Fruit fly (Drosophila melanogaster) whole organism, embryonic: ENCODE data around the gene sick.

Source experiments
- Bgb ChIP-seq: fragments of 200-800 bp; sonication (Bioruptor generic); IDR thresholded peaks from 2 replicates; pipeline ENCODE4 v1.3.6; 2022; ENCODE audit warnings: missing biosample characterization, missing genetic modification characterization; ENCODE audit not compliant: partially characterized antibody
- CG10431 ChIP-seq: fragments of 200-800 bp; sonication (Bioruptor generic); optimal IDR thresholded peaks from 3 replicates; lab custom pipeline; 2018; ENCODE audit warnings: missing biosample characterization, mild to moderate bottlenecking, missing genetic modification characterization
- CG10565 ChIP-seq: fragments of 200-800 bp; sonication (Bioruptor generic); optimal IDR thresholded peaks from 3 replicates; lab custom pipeline; 2016; ENCODE audit warnings: missing biosample characterization, mild to moderate bottlenecking, missing genetic modification characterization
- CG10654 ChIP-seq: fragments of 200-800 bp; sonication (Bioruptor generic); optimal IDR thresholded peaks from 2 replicates; lab custom pipeline; 2016; ENCODE audit warnings: missing biosample characterization, missing genetic modification characterization
- CG12155 ChIP-seq: fragments of 200-800 bp; sonication (Bioruptor generic); optimal IDR thresholded peaks from 3 replicates; lab custom pipeline; 2016; ENCODE audit warnings: missing biosample characterization, missing genetic modification characterization
- CG12659 ChIP-seq: fragments of 200-800 bp; sonication (Bioruptor generic); optimal IDR thresholded peaks from 3 replicates; lab custom pipeline; 2017; ENCODE audit warnings: mild to moderate bottlenecking, missing biosample characterization, missing genetic modification reagents, missing genetic modification characterization
- CG15479 ChIP-seq: fragments of 200-800 bp; sonication (Bioruptor generic); optimal IDR thresholded peaks from 3 replicates; lab custom pipeline; 2019; ENCODE audit warnings: missing biosample characterization, mild to moderate bottlenecking, missing genetic modification characterization, moderate library complexity
- CG15601 ChIP-seq: fragments of 200-800 bp; sonication (Bioruptor generic); optimal IDR thresholded peaks from 3 replicates; lab custom pipeline; 2019; ENCODE audit warnings: missing biosample characterization, mild to moderate bottlenecking, missing genetic modification characterization, moderate library complexity
- CG17361 ChIP-seq: fragments of 200-800 bp; sonication (Bioruptor generic); IDR thresholded peaks from 3 replicates; pipeline ENCODE4 v1.3.6; 2022; ENCODE audit warnings: missing biosample characterization, missing genetic modification characterization
- CG18619 ChIP-seq: fragments of 200-800 bp; sonication (Bioruptor generic); optimal IDR thresholded peaks from 3 replicates; lab custom pipeline; 2017; ENCODE audit warnings: missing biosample characterization, mild to moderate bottlenecking, missing genetic modification characterization
- CG2116 ChIP-seq: fragments of 200-800 bp; sonication (Bioruptor generic); optimal IDR thresholded peaks from 3 replicates; lab custom pipeline; 2018; ENCODE audit warnings: missing biosample characterization, mild to moderate bottlenecking, missing genetic modification characterization
- CG4282 ChIP-seq: fragments of 200-800 bp; sonication (Bioruptor generic); optimal IDR thresholded peaks from 2 replicates; lab custom pipeline; 2016; ENCODE audit warnings: missing biosample characterization, missing genetic modification characterization
- CG4360 ChIP-seq: fragments of 200-800 bp; sonication (Bioruptor generic); IDR thresholded peaks from 2 replicates; pipeline ENCODE4 v1.3.6; 2022; ENCODE audit warnings: missing biosample characterization, missing genetic modification characterization
- CG4424 ChIP-seq: fragments of 200-800 bp; sonication (Bioruptor generic); optimal IDR thresholded peaks from 3 replicates; lab custom pipeline; 2016; ENCODE audit warnings: missing biosample characterization, missing genetic modification characterization
- CG8281 ChIP-seq: fragments of 200-800 bp; sonication (Bioruptor generic); optimal IDR thresholded peaks from 2 replicates; lab custom pipeline; 2018; ENCODE audit warnings: missing biosample characterization, mild to moderate bottlenecking, missing genetic modification characterization, moderate library complexity
- CG8359 ChIP-seq: fragments of 200-800 bp; sonication (Bioruptor generic); optimal IDR thresholded peaks from 2 replicates; lab custom pipeline; 2017; ENCODE audit warnings: missing biosample characterization, mild to moderate bottlenecking, missing genetic modification characterization, borderline replicate concordance
- CG9797 ChIP-seq: fragments of 200-800 bp; sonication (Bioruptor generic); optimal IDR thresholded peaks from 3 replicates; lab custom pipeline; 2018; ENCODE audit warnings: missing biosample characterization, mild to moderate bottlenecking, missing genetic modification characterization
- CHES-1-like ChIP-seq: fragments of 200-800 bp; sonication (Bioruptor generic); optimal IDR thresholded peaks from 2 replicates; lab custom pipeline; 2016; ENCODE audit warnings: missing biosample characterization, missing genetic modification characterization
- Dip2 ChIP-seq: fragments of 200-800 bp; sonication (Bioruptor generic); IDR thresholded peaks from 2 replicates; pipeline ENCODE4 v1.3.6; 2022; ENCODE audit warnings: missing biosample characterization, missing genetic modification characterization
- Dp ChIP-seq: fragments of 200-800 bp; sonication (Bioruptor generic); optimal IDR thresholded peaks from 2 replicates; lab custom pipeline; 2018; ENCODE audit warnings: missing biosample characterization, mild to moderate bottlenecking, missing genetic modification characterization, moderate library complexity
- H15 ChIP-seq: fragments of 200-800 bp; sonication (Bioruptor generic); IDR thresholded peaks from 3 replicates; pipeline ENCODE4 v1.3.6; 2022; ENCODE audit warnings: missing biosample characterization, missing genetic modification characterization
- Nf-YA ChIP-seq: fragments of 200-800 bp; sonication (Bioruptor generic); IDR thresholded peaks from 2 replicates; pipeline ENCODE4 v1.3.6; 2022; ENCODE audit warnings: missing biosample characterization, missing genetic modification characterization
- Pdp1 ChIP-seq, 2 experiments: fragments of 200-800 bp; sonication (Bioruptor generic); optimal IDR thresholded peaks; 3 replicates each; lab custom pipeline; 2016; ENCODE audit warnings: missing biosample characterization in 2 of 2, missing genetic modification characterization in 2 of 2, mild to moderate bottlenecking in 1 of 2, moderate library complexity in 1 of 2
- Sry-δ ChIP-seq: fragments of 200-800 bp; sonication (Bioruptor generic); optimal IDR thresholded peaks from 2 replicates; lab custom pipeline; 2016; ENCODE audit warnings: missing biosample characterization, missing genetic modification characterization
- Ssrp ChIP-seq: fragments of 200-800 bp; sonication (Bioruptor generic); optimal IDR thresholded peaks from 2 replicates; lab custom pipeline; 2018; ENCODE audit warnings: missing biosample characterization, mild to moderate bottlenecking, missing genetic modification characterization, moderate library complexity
- TFAM ChIP-seq: fragments of 200-800 bp; sonication (Bioruptor generic); optimal IDR thresholded peaks from 2 replicates; lab custom pipeline; 2017; ENCODE audit warnings: missing biosample characterization, missing genetic modification characterization, inconsistent platforms
- Vsx1 ChIP-seq: fragments of 200-800 bp; sonication (Bioruptor generic); optimal IDR thresholded peaks from 2 replicates; lab custom pipeline; 2017; ENCODE audit warnings: missing biosample characterization, mild to moderate bottlenecking, missing genetic modification characterization, missing genetic modification reagents
- Xbp1 ChIP-seq: fragments of 200-800 bp; sonication (Bioruptor generic); optimal IDR thresholded peaks from 3 replicates; lab custom pipeline; 2016; ENCODE audit warnings: missing biosample characterization, mild to moderate bottlenecking, missing genetic modification characterization
- ac ChIP-seq: fragments of 200-800 bp; sonication (Bioruptor generic); optimal IDR thresholded peaks from 3 replicates; lab custom pipeline; 2017; ENCODE audit warnings: missing biosample characterization, mild to moderate bottlenecking, missing genetic modification characterization
- ato ChIP-seq: fragments of 200-800 bp; sonication (Bioruptor generic); IDR thresholded peaks from 2 replicates; pipeline ENCODE4 v1.3.6; 2022; ENCODE audit warnings: missing biosample characterization, missing genetic modification characterization; ENCODE audit not compliant: partially characterized antibody
- bbx ChIP-seq: fragments of 200-800 bp; sonication (Bioruptor generic); IDR thresholded peaks from 2 replicates; pipeline ENCODE4 v1.3.6; 2022; ENCODE audit warnings: missing biosample characterization, missing genetic modification characterization; ENCODE audit not compliant: partially characterized antibody
- bcd ChIP-seq: fragments of 200-800 bp; sonication (Bioruptor generic); optimal IDR thresholded peaks from 2 replicates; lab custom pipeline; 2017; ENCODE audit warnings: missing biosample characterization, mild to moderate bottlenecking, missing genetic modification characterization
- ems ChIP-seq: fragments of 200-800 bp; sonication (Bioruptor generic); optimal IDR thresholded peaks from 3 replicates; lab custom pipeline; 2016; ENCODE audit warnings: missing biosample characterization, missing genetic modification characterization
- gem ChIP-seq: fragments of 200-800 bp; sonication (Bioruptor generic); optimal IDR thresholded peaks from 2 replicates; lab custom pipeline; 2019; ENCODE audit warnings: missing biosample characterization, mild to moderate bottlenecking, missing genetic modification characterization, moderate library complexity
- gsb ChIP-seq: fragments of 200-800 bp; sonication (Bioruptor generic); IDR thresholded peaks from 2 replicates; pipeline ENCODE4 v1.3.6; 2022; ENCODE audit warnings: missing biosample characterization, missing genetic modification characterization
- jigr1 ChIP-seq: fragments of 200-800 bp; sonication (Bioruptor generic); IDR thresholded peaks from 3 replicates; pipeline ENCODE4 v1.3.6; 2022; ENCODE audit warnings: missing biosample characterization, missing genetic modification characterization
- knrl ChIP-seq: fragments of 200-800 bp; sonication (Bioruptor generic); IDR thresholded peaks from 3 replicates; pipeline ENCODE4 v1.3.6; 2022; ENCODE audit warnings: missing biosample characterization, missing genetic modification characterization; ENCODE audit not compliant: partially characterized antibody
- lbe ChIP-seq: fragments of 200-800 bp; sonication (Bioruptor generic); optimal IDR thresholded peaks from 2 replicates; lab custom pipeline; 2016; ENCODE audit warnings: missing biosample characterization, mild to moderate bottlenecking, missing genetic modification characterization
- nmo ChIP-seq: fragments of 200-800 bp; sonication (Bioruptor generic); optimal IDR thresholded peaks from 2 replicates; lab custom pipeline; 2018; ENCODE audit warnings: missing biosample characterization, mild to moderate bottlenecking, missing genetic modification characterization, moderate library complexity
- org-1 ChIP-seq: fragments of 200-800 bp; sonication (Bioruptor generic); optimal IDR thresholded peaks from 2 replicates; lab custom pipeline; 2017; ENCODE audit warnings: missing biosample characterization, missing genetic modification characterization
- pho ChIP-seq: fragments of 200-800 bp; sonication (Bioruptor generic); optimal IDR thresholded peaks from 2 replicates; lab custom pipeline; 2016; ENCODE audit warnings: missing biosample characterization, missing genetic modification characterization
- pum ChIP-seq: fragments of 200-800 bp; sonication (Bioruptor generic); optimal IDR thresholded peaks from 2 replicates; lab custom pipeline; 2016; ENCODE audit warnings: missing biosample characterization, missing genetic modification characterization
- pzg ChIP-seq: fragments of 200-800 bp; sonication (Bioruptor generic); optimal IDR thresholded peaks from 3 replicates; lab custom pipeline; 2018; ENCODE audit warnings: missing biosample characterization, mild to moderate bottlenecking, missing genetic modification characterization, moderate library complexity
- repo ChIP-seq: fragments of 200-800 bp; sonication (Bioruptor generic); optimal IDR thresholded peaks from 2 replicates; lab custom pipeline; 2016; ENCODE audit warnings: missing biosample characterization, missing genetic modification characterization
- ro ChIP-seq: fragments of 200-800 bp; sonication (Bioruptor generic); IDR thresholded peaks from 2 replicates; pipeline ENCODE4 v1.3.6; 2022; ENCODE audit warnings: missing biosample characterization, missing genetic modification characterization
- run ChIP-seq: fragments of 200-800 bp; sonication (Bioruptor generic); optimal IDR thresholded peaks from 3 replicates; lab custom pipeline; 2018; ENCODE audit warnings: missing biosample characterization, mild to moderate bottlenecking, missing genetic modification characterization
- sens-2 ChIP-seq: fragments of 200-800 bp; sonication (Bioruptor generic); IDR thresholded peaks from 2 replicates; pipeline ENCODE4 v1.3.6; 2022; ENCODE audit warnings: missing biosample characterization, missing genetic modification characterization
- tio ChIP-seq: fragments of 200-800 bp; sonication (Bioruptor generic); optimal IDR thresholded peaks from 2 replicates; lab custom pipeline; 2017; ENCODE audit warnings: missing biosample characterization, missing genetic modification characterization, inconsistent platforms
- unc-4 ChIP-seq: fragments of 200-800 bp; sonication (Bioruptor generic); IDR thresholded peaks from 2 replicates; pipeline ENCODE4 v1.3.6; 2022; ENCODE audit warnings: missing biosample characterization, missing genetic modification characterization; ENCODE audit not compliant: partially characterized antibody

The sick gene

dm6 chr2L:19935085-19935846 lies 139.1 kb downstream of the sick start (continued):
- peak; percentile 31 for TF ChIP-seq CG12659 (GFP tag; lab: Kevin White, UChicago)
- TF ChIP-seq CG10431, result no peak
- peak; percentile 61; the same call in 1 of the 2 replicates for TF ChIP-seq ato (GFP tag; lab: Robert Waterston, UW)
- peak; percentile 70 for TF ChIP-seq Bgb (GFP tag; lab: Robert Waterston, UW)
- no peak for TF ChIP-seq Ssrp
- no peak for TF ChIP-seq pum (GFP tag; lab: Kevin White, UChicago)
- TF ChIP-seq CG2116 (GFP tag; lab: Kevin White, UChicago), result no peak
- no peak for TF ChIP-seq CG4360
- no peak for TF ChIP-seq CG17361 (GFP tag; lab: Robert Waterston, UW)
- no peak for TF ChIP-seq run (tag; lab: Kevin White, UChicago)
- no peak for TF ChIP-seq tio (GFP tag; lab: Kevin White, UChicago)
- TF ChIP-seq Dp, result no peak
- no peak for TF ChIP-seq CG9797
- TF ChIP-seq H15, result no peak
- no peak for TF ChIP-seq CG4282 (GFP tag; lab: Kevin White, UChicago)
- TF ChIP-seq CG10565 (GFP tag; lab: Kevin White, UChicago), result no peak
- TF ChIP-seq CG8281 (tag; lab: Kevin White, UChicago), result no peak
- TF ChIP-seq CHES-1-like (GFP tag; lab: Kevin White, UChicago), result peak; percentile 9
- no peak for TF ChIP-seq CG10654 (GFP tag; lab: Kevin White, UChicago)
- no peak for TF ChIP-seq nmo (GFP tag; lab: Kevin White, UChicago)
- no peak for TF ChIP-seq pho (GFP tag; lab: Kevin White, UChicago)
- no peak for TF ChIP-seq CG15601 (tag; lab: Kevin White, UChicago)
- no peak for TF ChIP-seq repo (GFP tag; lab: Kevin White, UChicago)
- TF ChIP-seq Pdp1 (GFP tag; optimal IDR thresholded peaks at IDR 0.05; lab: Kevin White, UChicago), result peak in 1 of 2 experiments; percentile 67
- TF ChIP-seq ac, result peak; percentile 28
- TF ChIP-seq org-1 (GFP tag; lab: Kevin White, UChicago), result no peak
- TF ChIP-seq ems (GFP tag; lab: Kevin White, UChicago), result no peak
- no peak for TF ChIP-seq TFAM (GFP tag; lab: Kevin White, UChicago)
- TF ChIP-seq Nf-YA (GFP tag; lab: Robert Waterston, UW), result 0 out of 2 replicates have a peak, but pooled peaks have one; percentile 43
- no peak for TF ChIP-seq Dip2
- peak; percentile 75 for TF ChIP-seq bbx (GFP tag; lab: Robert Waterston, UW)
- no peak for TF ChIP-seq CG12155 (GFP tag; lab: Kevin White, UChicago)
- no peak for TF ChIP-seq gsb (GFP tag; lab: Robert Waterston, UW)
- no peak for TF ChIP-seq CG8359 (GFP tag; lab: Kevin White, UChicago)
- TF ChIP-seq pzg (GFP tag; lab: Kevin White, UChicago), result no peak
- no peak for TF ChIP-seq knrl (GFP tag; lab: Robert Waterston, UW)
- no peak for TF ChIP-seq CG4424 (GFP tag; lab: Kevin White, UChicago)
- TF ChIP-seq lbe (GFP tag; lab: Kevin White, UChicago), result no peak
- TF ChIP-seq CG15479 (GFP tag; lab: Kevin White, UChicago), result peak; percentile 18
- TF ChIP-seq CG18619 (GFP tag; lab: Kevin White, UChicago), result peak; percentile 10
- no peak for TF ChIP-seq Vsx1 (GFP tag; lab: Kevin White, UChicago)
- TF ChIP-seq Xbp1, result peak; percentile 20
- TF ChIP-seq unc-4, result no peak
- no peak for TF ChIP-seq gem
- no peak for TF ChIP-seq ro
- TF ChIP-seq bcd (GFP tag; lab: Kevin White, UChicago), result no peak
- no peak for TF ChIP-seq jigr1 (GFP tag; lab: Robert Waterston, UW)
- TF ChIP-seq sens-2 (GFP tag; lab: Robert Waterston, UW), result no peak
- no peak for TF ChIP-seq Sry-δ
